Worm (Caenorhabditis elegans) whole organism, L1 larva: ENCODE measurements around the gene mks-1.

Source experiments
- egl-13 ChIP-seq: sonication (generic microtip); optimal IDR thresholded peaks from 2 replicates; lab custom pipeline; 2016; ENCODE audit warnings: missing genotype, missing genetic modification reagents, missing genetic modification characterization, missing compliant biosample characterization
- nhr-12 ChIP-seq: sonication (generic microtip); optimal IDR thresholded peaks from 2 replicates; lab custom pipeline; 2017; ENCODE audit warnings: missing biosample characterization, missing genetic modification characterization
- nhr-47 ChIP-seq: sonication (generic microtip); optimal IDR thresholded peaks from 2 replicates; lab custom pipeline; 2016; ENCODE audit warnings: mild to moderate bottlenecking, missing genetic modification characterization, moderate library complexity, missing compliant biosample characterization
- nhr-71 ChIP-seq: sonication (generic microtip); optimal IDR thresholded peaks from 2 replicates; lab custom pipeline; 2016; ENCODE audit warnings: mild to moderate bottlenecking, missing genetic modification characterization, moderate library complexity, missing compliant biosample characterization
- snpc-4 ChIP-seq: fragments of 150-350 bp; optimal IDR thresholded peaks from 2 replicates; lab custom pipeline; 2014; ENCODE audit warnings: missing biosample characterization, missing genetic modification characterization

ce11 chrIII:3139144-3139543 lies 46.9 kb upstream of the mks-1 start, which contains the start of gene mec-12:
- TF ChIP-seq nhr-47 (tag; lab: Kevin White, UChicago) (peak; percentile 17), nhr-71 (tag; lab: Kevin White, UChicago) (peak; percentile 40), snpc-4 (tag; lab: Kevin White, UChicago) (no peak), nhr-12 (tag; lab: Kevin White, UChicago) (no peak), egl-13 (no peak)
